Fruit fly (Drosophila melanogaster) whole organism, adult: Measurements from ENCODE around the gene Ugt303B1.

Experiments
- CG12768 ChIP-seq: fragments of 200-800 bp; sonication (Bioruptor generic); optimal IDR thresholded peaks from 2 replicates; lab custom pipeline; 2017; ENCODE audit warnings: missing biosample characterization, missing genetic modification characterization, mild to moderate bottlenecking, moderate library complexity, missing genetic modification reagents
- CG1620 ChIP-seq: fragments of 200-800 bp; sonication (Bioruptor generic); optimal IDR thresholded peaks from 2 replicates; lab custom pipeline; 2016; ENCODE audit warnings: missing biosample characterization, missing genetic modification characterization
- toe ChIP-seq: fragments of 200-800 bp; sonication (Bioruptor generic); optimal IDR thresholded peaks from 2 replicates; lab custom pipeline; 2016; ENCODE audit warnings: missing biosample characterization, missing genetic modification characterization

dm6 chr3R:23538719-23539145 lies 2.2 kb upstream of the Ugt303B1 start, which contains the start of gene Ugt303B2:
- no peak for TF ChIP-seq CG1620 (GFP tag; lab: Kevin White, UChicago)
- TF ChIP-seq toe, result no peak
- no peak for TF ChIP-seq CG12768 (GFP tag; lab: Kevin White, UChicago)
